Worm (Caenorhabditis elegans) whole organism, midembryonic: ENCODE measurements around the gene Y75B8A.44.

Experiments
- T22C8.4 ChIP-seq: fragments of 200-800 bp; sonication (Bioruptor generic); IDR thresholded peaks from 2 replicates; pipeline ENCODE4 v1.3.6; 2022; ENCODE audit warnings: missing genetic modification characterization, missing compliant biosample characterization
- cog-1 ChIP-seq: sonication (generic microtip); optimal IDR thresholded peaks from 2 replicates; lab custom pipeline; 2016; ENCODE audit warnings: missing genetic modification characterization, missing compliant biosample characterization
- klf-2 ChIP-seq: fragments of 200-800 bp; sonication (Bioruptor generic); conservative IDR thresholded peaks from 2 replicates; pipeline ENCODE4 v1.3.6; 2022; ENCODE audit warnings: missing genetic modification reagents, missing genetic modification characterization, missing compliant biosample characterization
- ref-1 ChIP-seq: fragments of 200-800 bp; sonication (Bioruptor generic); conservative IDR thresholded peaks from 2 replicates; pipeline ENCODE4 v1.3.6; 2022; ENCODE audit warnings: missing genetic modification reagents, missing genetic modification characterization, missing compliant biosample characterization

DNA sequence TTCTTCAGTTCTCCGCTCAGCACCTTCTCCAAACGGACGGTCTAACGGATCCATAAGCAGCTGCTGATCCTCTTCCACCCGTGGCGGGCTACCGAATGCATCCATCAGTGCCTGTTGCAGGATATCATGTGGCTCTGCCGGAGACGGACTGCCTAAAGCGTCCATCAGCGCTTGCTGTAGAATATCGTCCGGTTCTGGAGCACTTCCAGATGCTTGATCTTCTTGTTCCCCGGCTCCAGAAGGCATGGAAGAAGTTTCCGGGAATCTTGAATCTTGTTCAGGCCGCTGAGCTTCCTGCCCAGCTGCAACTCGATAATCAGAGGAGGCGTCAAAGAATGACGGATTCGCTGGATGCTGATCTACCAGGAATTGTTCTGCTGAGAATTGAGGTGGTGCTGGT lies 11.0 kb downstream of the Y75B8A.44 start:
- no peak for TF ChIP-seq klf-2 (GFP tag; lab: Robert Waterston, UW)
- no peak for TF ChIP-seq ref-1 (GFP tag; lab: Robert Waterston, UW)
- TF ChIP-seq cog-1 (tag; lab: Kevin White, UChicago) = no peak
- TF ChIP-seq T22C8.4 (GFP tag; lab: Robert Waterston, UW) = no peak
